Fruit fly (Drosophila melanogaster): Measurements from ENCODE around the gene Neu2.

Neu2 gene

DNA sequence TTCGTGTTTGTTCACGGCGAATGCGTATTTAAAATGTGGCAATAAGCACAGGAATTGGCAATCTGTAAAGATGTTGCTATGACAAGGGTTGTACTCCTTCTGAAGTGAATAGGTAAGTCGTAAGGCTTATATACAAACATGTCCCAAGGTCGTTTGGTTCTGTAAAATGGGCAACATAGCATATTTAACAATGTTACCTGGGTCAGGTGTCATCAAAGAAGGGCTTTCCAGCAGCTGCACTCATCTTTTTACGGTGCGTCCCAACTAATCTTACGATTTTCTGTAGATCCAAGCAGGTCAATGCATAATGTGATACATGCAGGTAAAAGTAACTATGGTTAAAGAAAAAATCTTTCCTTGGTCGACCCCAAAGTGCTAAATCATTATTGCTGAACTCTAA lies at the start of gene Neu2:
Gene Neu2 (minus strand): TSS at position 101 of the 400 bp plus-strand sequence.
- TF ChIP-seq psq (optimal IDR thresholded peaks at IDR 0.05) (no peak), pan (optimal IDR thresholded peaks at IDR 0.05) (no peak), CG8478 (optimal IDR thresholded peaks at IDR 0.05) (no peak), EcR (GFP tag; optimal IDR thresholded peaks at IDR 0.05) (no peak), usp (GFP tag; optimal IDR thresholded peaks at IDR 0.05) (no peak), Dll (optimal IDR thresholded peaks at IDR 0.05) (no peak)

DNA sequence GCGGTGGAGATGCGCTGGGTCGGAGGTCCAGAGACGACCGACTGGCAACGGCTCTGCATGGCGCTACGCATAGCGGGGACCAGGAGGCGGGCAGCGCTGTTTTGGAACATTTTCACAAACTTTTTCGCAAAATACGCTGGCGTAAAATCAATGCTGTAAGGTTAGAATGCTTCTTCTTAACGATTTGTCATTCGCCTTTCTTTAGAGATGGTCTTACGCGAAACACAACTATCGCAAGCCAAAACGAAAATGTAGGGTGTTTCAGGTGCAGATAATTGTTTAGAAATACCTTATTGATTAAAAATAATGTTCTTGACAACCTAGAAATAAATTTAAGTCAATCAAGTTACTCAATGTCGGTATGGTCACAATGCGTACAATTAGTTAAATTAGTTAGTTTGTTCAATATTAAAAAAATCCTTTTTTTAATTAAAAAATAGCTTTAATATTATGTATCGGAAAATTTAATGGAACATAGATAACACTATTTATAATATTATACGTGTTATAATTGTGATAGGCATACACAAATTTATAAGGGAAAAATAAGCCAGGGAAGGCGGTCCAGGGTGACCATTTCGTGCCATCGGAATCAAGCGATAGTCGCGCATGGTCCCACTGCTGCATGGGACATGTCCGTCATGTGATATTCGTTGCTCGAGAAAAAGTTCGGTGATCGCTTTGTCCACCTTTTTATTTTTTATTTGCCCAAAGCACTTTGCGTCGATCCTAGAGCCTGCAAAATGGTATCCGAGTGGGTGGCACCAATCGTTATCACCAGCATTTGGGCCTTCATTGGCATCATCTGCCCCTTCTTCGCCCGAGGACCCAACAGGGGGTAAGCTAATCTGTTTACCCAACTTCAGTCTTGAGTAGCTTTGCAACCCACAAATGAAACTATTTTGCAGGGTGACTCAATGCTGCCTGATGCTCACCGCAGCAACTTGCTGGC lies 49.1 kb upstream of the Neu2 start, which contains the start of the genes COX8 and VhaM9.7-b:
Gene COX8 (minus strand): TSS at position 203 of the 952 bp plus-strand sequence.
Gene VhaM9.7-b (plus strand): TSS at position 618 of the 952 bp plus-strand sequence.
- no peak for TF ChIP-seq psq (optimal IDR thresholded peaks at IDR 0.05)
- TF ChIP-seq pan (optimal IDR thresholded peaks at IDR 0.05) = no peak
- TF ChIP-seq CG8478 (optimal IDR thresholded peaks at IDR 0.05) = no peak
- no peak for TF ChIP-seq usp (GFP tag; optimal IDR thresholded peaks at IDR 0.05)
- TF ChIP-seq Dll (optimal IDR thresholded peaks at IDR 0.05) = no peak
- no peak for TF ChIP-seq EcR (GFP tag; optimal IDR thresholded peaks at IDR 0.05)

DNA sequence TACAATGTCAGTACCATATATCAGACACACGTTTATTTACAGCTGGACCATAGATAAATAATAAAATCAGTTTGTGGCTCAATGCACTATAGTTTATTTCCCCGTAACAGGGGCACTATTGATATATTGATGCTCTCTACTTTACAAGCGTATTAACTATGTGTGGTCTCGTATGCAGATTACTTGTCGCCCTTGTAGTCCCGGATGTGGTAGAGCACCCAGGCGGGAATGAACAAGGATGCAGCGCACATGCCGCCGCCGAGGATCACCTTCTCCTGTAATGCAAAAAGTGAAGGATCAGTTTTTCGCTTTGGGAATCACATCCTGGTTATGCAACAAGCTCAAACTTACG lies 48.5 kb upstream of the Neu2 start:
- TF ChIP-seq usp (GFP tag; optimal IDR thresholded peaks at IDR 0.05) (no peak), CG8478 (optimal IDR thresholded peaks at IDR 0.05) (no peak), EcR (GFP tag; optimal IDR thresholded peaks at IDR 0.05) (no peak), Dll (optimal IDR thresholded peaks at IDR 0.05) (no peak), pan (optimal IDR thresholded peaks at IDR 0.05) (no peak)

DNA sequence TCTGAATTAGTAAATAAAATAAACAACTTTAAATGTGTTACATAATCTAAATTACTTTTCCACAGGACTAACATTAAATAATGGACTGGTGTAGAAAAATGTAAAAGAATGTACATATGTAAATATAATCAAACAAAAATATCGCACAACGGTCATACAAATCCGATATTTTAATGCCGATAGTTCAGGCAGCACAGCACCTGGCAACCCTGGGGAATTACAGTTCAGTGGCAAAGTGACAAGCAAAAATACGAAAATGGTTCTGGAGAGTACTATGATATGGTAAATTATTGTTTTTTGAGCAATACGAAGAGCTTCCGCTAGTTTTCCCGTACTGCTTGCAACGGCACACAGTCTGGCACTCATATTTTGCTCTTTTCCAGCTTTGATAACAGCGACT lies 46.5 kb upstream of the Neu2 start, which contains the start of gene Rpn10:
Gene Rpn10 (plus strand): TSS at position 144 of the 400 bp plus-strand sequence.
- TF ChIP-seq psq (optimal IDR thresholded peaks at IDR 0.05) (no peak), pan (optimal IDR thresholded peaks at IDR 0.05) (no peak), CG8478 (optimal IDR thresholded peaks at IDR 0.05) (no peak), usp (GFP tag; optimal IDR thresholded peaks at IDR 0.05) (no peak)

DNA sequence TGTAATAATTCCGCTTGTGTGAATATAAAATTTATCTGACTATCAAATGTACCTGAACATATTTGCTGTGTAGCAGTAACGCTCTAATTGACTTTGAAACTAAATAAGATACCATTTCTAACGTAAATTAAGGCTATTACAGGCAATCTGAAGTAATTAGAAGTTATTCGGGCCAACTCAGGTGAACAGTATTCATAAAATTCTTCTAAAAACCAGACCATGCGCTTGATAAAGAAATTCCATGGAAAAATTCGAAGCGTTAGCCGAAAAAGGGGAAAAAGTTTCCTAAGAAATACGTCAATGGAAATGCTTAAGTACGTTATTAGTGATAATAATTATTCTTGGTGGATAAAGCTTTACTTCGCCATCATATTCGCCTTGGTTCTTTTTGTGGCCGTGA lies 44.0 kb upstream of the Neu2 start, which contains the start of gene ppk5:
Gene ppk5 (plus strand): TSS at position 301 of the 400 bp plus-strand sequence.
- TF ChIP-seq pan (optimal IDR thresholded peaks at IDR 0.05) (no peak), usp (GFP tag; optimal IDR thresholded peaks at IDR 0.05) (no peak), CG8478 (optimal IDR thresholded peaks at IDR 0.05) (no peak), psq (optimal IDR thresholded peaks at IDR 0.05) (no peak), Dll (optimal IDR thresholded peaks at IDR 0.05) (no peak), EcR (GFP tag; optimal IDR thresholded peaks at IDR 0.05) (no peak)

DNA sequence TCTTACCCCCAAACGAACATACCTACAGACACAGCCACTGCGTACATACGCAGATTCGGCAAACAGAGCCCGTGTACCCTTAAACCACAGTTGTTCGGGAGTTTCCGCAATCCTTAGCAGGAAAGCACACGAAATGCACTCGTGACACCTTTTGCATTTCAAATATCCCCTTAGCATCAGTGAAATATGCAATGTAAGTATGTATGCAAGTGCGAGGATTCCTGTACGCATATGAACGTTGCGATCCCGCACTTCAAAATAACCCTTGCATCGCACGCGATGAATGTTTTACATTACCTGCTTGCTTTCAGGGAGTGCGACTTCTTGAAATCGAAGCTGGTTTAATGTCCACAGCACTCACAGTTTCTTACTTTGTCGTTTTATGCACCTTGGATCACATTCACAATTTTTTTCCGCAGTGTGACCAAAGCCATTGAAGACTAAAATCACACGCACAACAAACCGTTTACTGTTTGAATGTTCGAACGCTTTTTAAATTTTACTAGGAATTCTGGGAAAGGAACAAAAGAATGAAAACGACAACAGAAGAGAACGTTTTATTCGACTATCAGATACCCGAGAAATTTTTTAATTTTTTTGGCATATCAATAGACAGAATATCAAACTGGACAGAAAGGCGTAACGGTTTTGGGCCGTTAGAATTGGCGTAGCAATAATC lies 43.0 kb upstream of the Neu2 start, which contains the start of gene Mkrn1:
Gene Mkrn1 (minus strand): TSS at position 444 of the 679 bp plus-strand sequence.
- TF ChIP-seq Dll (optimal IDR thresholded peaks at IDR 0.05) (no peak), psq (optimal IDR thresholded peaks at IDR 0.05) (no peak), CG8478 (optimal IDR thresholded peaks at IDR 0.05) (no peak), usp (GFP tag; optimal IDR thresholded peaks at IDR 0.05) (no peak)

DNA sequence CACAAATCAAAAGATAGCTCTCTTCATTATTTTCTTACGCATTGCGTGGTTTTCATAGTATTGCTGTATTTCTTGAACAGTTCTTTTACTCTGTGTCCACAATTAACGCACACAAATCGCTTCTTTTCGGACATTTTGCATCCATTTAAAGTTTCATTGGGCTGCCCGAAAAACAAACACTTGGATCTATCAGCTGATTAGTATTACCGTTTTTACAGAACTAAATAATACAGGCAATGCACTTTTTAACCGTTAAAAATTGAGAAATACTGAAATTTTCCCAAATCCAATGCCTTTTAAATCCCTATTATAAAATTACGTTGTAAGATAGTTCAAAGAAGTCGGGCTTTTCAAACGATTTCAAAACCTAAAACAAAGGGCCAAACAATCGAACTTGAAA lies 38.7 kb upstream of the Neu2 start, which contains the start of gene Arv1:
Gene Arv1 (minus strand): TSS at position 226 of the 400 bp plus-strand sequence.
- TF ChIP-seq EcR (GFP tag; optimal IDR thresholded peaks at IDR 0.05) (no peak), psq (optimal IDR thresholded peaks at IDR 0.05) (no peak), CG8478 (optimal IDR thresholded peaks at IDR 0.05) (no peak), Dll (optimal IDR thresholded peaks at IDR 0.05) (no peak), pan (optimal IDR thresholded peaks at IDR 0.05) (no peak), usp (GFP tag; optimal IDR thresholded peaks at IDR 0.05) (no peak)

DNA sequence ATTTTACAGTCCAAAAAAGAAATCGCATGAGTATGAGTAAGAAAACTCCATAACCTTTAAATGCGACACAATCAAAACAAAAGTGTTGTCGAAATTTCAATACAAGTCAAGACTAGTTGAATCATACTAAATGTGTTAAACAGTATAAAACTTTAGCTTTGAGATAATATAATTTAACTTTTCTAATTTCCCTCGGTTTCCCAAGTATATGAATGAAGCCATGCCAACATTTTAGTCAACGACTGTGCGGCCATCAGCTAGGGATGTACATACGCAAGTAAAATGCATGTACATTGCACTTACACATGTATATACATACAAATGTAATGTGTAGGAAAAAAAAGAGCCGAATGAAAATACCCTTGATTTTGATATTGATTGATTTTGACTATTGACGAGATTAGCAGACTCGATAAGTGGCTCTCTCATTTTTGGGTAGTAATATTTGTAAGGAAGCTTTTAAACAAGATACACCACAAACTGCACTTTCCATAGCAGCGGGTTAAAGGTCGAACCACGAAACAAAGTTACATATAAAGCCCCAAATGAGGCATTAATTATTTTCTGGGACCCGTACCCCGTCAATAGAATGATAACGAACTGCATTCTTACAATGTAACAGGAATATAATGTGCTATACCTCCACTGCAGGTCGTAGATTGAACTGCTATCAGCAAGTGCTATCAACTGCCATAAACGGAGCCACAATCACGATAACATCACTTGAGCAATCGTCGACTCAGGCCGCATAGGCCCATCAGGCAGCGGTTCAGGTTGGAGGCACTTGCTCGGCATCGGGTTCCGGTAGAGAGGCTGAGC lies 33.9 kb upstream of the Neu2 start:
- TF ChIP-seq usp (GFP tag; optimal IDR thresholded peaks at IDR 0.05) = no peak
- TF ChIP-seq psq (optimal IDR thresholded peaks at IDR 0.05) = no peak
- TF ChIP-seq Dll (optimal IDR thresholded peaks at IDR 0.05) = no peak
- TF ChIP-seq pan (optimal IDR thresholded peaks at IDR 0.05) = no peak
- TF ChIP-seq CG8478 (optimal IDR thresholded peaks at IDR 0.05) = no peak
- no peak for TF ChIP-seq EcR (GFP tag; optimal IDR thresholded peaks at IDR 0.05)

DNA sequence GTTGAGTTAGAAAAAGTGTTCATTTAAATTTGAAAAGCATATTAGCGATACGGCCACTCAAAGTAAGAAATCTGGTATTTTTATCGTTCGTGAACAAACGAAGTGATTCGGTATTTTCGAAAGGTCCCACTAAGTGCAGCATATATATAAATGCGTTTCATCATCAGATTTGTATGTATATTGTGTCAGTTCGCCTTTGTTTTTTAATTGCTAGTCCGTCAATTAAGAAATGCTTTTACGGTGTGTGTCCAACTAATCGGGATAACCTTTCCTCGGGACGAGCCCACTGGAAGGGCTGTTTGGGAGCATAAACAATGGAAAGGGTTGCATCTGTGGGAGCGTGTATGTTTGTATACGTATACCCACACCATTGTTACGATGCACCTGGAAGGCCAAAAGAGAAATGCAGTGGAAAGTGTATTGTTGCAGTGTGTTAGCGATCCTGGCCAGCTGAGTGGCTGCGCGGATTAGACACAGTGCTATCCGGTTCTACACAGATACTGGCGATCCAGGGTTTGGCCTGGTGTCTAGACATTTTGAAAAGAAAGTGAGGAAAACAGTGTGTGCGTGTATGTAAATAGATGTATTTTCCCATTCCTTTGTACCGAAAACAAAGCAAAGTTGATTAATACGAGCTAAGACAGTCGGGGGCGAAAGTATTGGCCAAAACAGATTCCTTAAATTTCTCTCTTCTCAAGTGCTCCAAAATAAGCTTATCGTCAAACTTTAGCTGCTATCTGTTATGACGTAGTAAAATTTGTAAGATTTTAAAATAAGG lies 32.9 kb upstream of the Neu2 start, which contains the start of gene CG7611:
Gene CG7611 (plus strand): TSS at position 128 of the 778 bp plus-strand sequence.
- no peak for TF ChIP-seq psq (optimal IDR thresholded peaks at IDR 0.05)
- no peak for TF ChIP-seq CG8478 (optimal IDR thresholded peaks at IDR 0.05)
- no peak for TF ChIP-seq EcR (GFP tag; optimal IDR thresholded peaks at IDR 0.05)
- no peak for TF ChIP-seq pan (optimal IDR thresholded peaks at IDR 0.05)
- no peak for TF ChIP-seq Dll (optimal IDR thresholded peaks at IDR 0.05)
- TF ChIP-seq usp (GFP tag; optimal IDR thresholded peaks at IDR 0.05) = no peak

DNA sequence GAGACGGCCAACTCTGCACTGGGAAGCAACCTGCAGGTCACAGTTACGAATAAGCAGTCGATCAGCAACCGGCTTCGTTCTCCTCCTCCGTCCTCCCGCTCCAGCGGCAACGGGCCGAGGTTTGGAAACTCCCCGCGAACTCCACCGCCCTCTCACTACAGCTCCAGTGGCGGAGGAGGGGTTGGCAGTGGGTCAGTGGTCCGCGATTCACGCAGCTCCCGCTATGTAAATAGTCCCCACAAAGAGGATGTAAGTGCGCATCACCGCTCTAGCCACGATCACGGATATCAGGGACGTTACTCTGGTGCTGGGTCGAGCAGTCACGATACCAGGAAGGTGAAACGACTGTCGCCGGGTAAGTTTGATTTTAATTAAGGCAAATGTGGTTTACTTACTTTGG lies 28.0 kb upstream of the Neu2 start:
- no peak for TF ChIP-seq EcR (GFP tag; optimal IDR thresholded peaks at IDR 0.05)
- no peak for TF ChIP-seq usp (GFP tag; optimal IDR thresholded peaks at IDR 0.05)
- no peak for TF ChIP-seq CG8478 (optimal IDR thresholded peaks at IDR 0.05)
- TF ChIP-seq Dll (optimal IDR thresholded peaks at IDR 0.05) = no peak
- no peak for TF ChIP-seq psq (optimal IDR thresholded peaks at IDR 0.05)
- TF ChIP-seq pan (optimal IDR thresholded peaks at IDR 0.05) = no peak
